Fruit fly (Drosophila melanogaster) whole organism, adult: ENCODE data around the gene meep.

ENCODE experiments used
- CG11617 ChIP-seq: fragments of 200-800 bp; sonication (Bioruptor generic); optimal IDR thresholded peaks from 2 replicates; lab custom pipeline; 2017; ENCODE audit warnings: mild to moderate bottlenecking, missing biosample characterization, missing genetic modification reagents, missing genetic modification characterization
- CG12768 ChIP-seq: fragments of 200-800 bp; sonication (Bioruptor generic); optimal IDR thresholded peaks from 2 replicates; lab custom pipeline; 2017; ENCODE audit warnings: missing biosample characterization, missing genetic modification characterization, mild to moderate bottlenecking, moderate library complexity, missing genetic modification reagents
- CG14711 ChIP-seq: fragments of 200-800 bp; sonication (Bioruptor generic); optimal IDR thresholded peaks from 2 replicates; lab custom pipeline; 2018; ENCODE audit warnings: missing biosample characterization, mild to moderate bottlenecking, missing genetic modification characterization, moderate library complexity
- CG1620 ChIP-seq: fragments of 200-800 bp; sonication (Bioruptor generic); optimal IDR thresholded peaks from 2 replicates; lab custom pipeline; 2016; ENCODE audit warnings: missing biosample characterization, missing genetic modification characterization
- CG33017 ChIP-seq: fragments of 200-800 bp; sonication (Bioruptor generic); optimal IDR thresholded peaks from 2 replicates; lab custom pipeline; 2018; ENCODE audit warnings: missing biosample characterization, mild to moderate bottlenecking, missing genetic modification characterization, moderate library complexity
- CG5204 ChIP-seq: fragments of 200-800 bp; sonication (Bioruptor generic); optimal IDR thresholded peaks from 2 replicates; lab custom pipeline; 2016; ENCODE audit warnings: missing biosample characterization, missing genetic modification characterization
- CG7045 ChIP-seq: fragments of 200-800 bp; sonication (Bioruptor generic); optimal IDR thresholded peaks from 2 replicates; lab custom pipeline; 2017; ENCODE audit warnings: missing biosample characterization, mild to moderate bottlenecking, missing genetic modification characterization
- CG7101 ChIP-seq: fragments of 200-800 bp; sonication (Bioruptor generic); optimal IDR thresholded peaks from 2 replicates; lab custom pipeline; 2018; ENCODE audit warnings: missing biosample characterization, mild to moderate bottlenecking, missing genetic modification characterization, moderate library complexity
- Clk ChIP-seq: fragments of 200-800 bp; sonication (Bioruptor generic); optimal IDR thresholded peaks from 2 replicates; lab custom pipeline; 2017; ENCODE audit warnings: missing biosample characterization, missing genetic modification characterization
- Crg-1 ChIP-seq: fragments of 200-800 bp; sonication (Bioruptor generic); optimal IDR thresholded peaks from 2 replicates; lab custom pipeline; 2016; ENCODE audit warnings: missing biosample characterization, missing genetic modification characterization
- Hr96 ChIP-seq: fragments of 200-800 bp; sonication (Bioruptor generic); optimal IDR thresholded peaks from 2 replicates; lab custom pipeline; 2016; ENCODE audit warnings: missing biosample characterization, missing genetic modification characterization
- Mnt ChIP-seq: fragments of 200-800 bp; sonication (Bioruptor generic); optimal IDR thresholded peaks from 2 replicates; lab custom pipeline; 2016; ENCODE audit warnings: missing biosample characterization, mild to moderate bottlenecking, missing genetic modification characterization
- bab1 ChIP-seq: fragments of 200-800 bp; sonication (Bioruptor generic); optimal IDR thresholded peaks from 3 replicates; lab custom pipeline; 2019; ENCODE audit warnings: missing biosample characterization, mild to moderate bottlenecking, missing genetic modification characterization, moderate library complexity
- cic ChIP-seq: fragments of 200-800 bp; sonication (Bioruptor generic); optimal IDR thresholded peaks from 2 replicates; lab custom pipeline; 2017; ENCODE audit warnings: missing biosample characterization, mild to moderate bottlenecking, missing genetic modification characterization, moderate library complexity
- cnc ChIP-seq, 2 experiments: fragments of >200 bp; optimal IDR thresholded peaks; 2 replicates each; lab custom pipeline; 2017
- kay ChIP-seq: fragments of 200-800 bp; sonication (Bioruptor generic); peaks from one replicate; lab custom pipeline; 2016; ENCODE audit warnings: missing biosample characterization, missing genetic modification characterization, borderline replicate concordance
- ovo ChIP-seq: fragments of 200-800 bp; sonication (Bioruptor generic); optimal IDR thresholded peaks from 2 replicates; lab custom pipeline; 2016; ENCODE audit warnings: missing biosample characterization, missing genetic modification characterization
- pad ChIP-seq: fragments of 200-800 bp; sonication (Bioruptor generic); optimal IDR thresholded peaks from 3 replicates; lab custom pipeline; 2017; ENCODE audit warnings: missing biosample characterization, missing genetic modification characterization, mild to moderate bottlenecking, moderate library complexity, missing genetic modification reagents
- tj ChIP-seq: fragments of 200-800 bp; sonication (Bioruptor generic); optimal IDR thresholded peaks from 3 replicates; lab custom pipeline; 2017; ENCODE audit warnings: missing biosample characterization, mild to moderate bottlenecking, missing genetic modification characterization, moderate library complexity
- toe ChIP-seq: fragments of 200-800 bp; sonication (Bioruptor generic); optimal IDR thresholded peaks from 2 replicates; lab custom pipeline; 2016; ENCODE audit warnings: missing biosample characterization, missing genetic modification characterization

The meep gene

DNA sequence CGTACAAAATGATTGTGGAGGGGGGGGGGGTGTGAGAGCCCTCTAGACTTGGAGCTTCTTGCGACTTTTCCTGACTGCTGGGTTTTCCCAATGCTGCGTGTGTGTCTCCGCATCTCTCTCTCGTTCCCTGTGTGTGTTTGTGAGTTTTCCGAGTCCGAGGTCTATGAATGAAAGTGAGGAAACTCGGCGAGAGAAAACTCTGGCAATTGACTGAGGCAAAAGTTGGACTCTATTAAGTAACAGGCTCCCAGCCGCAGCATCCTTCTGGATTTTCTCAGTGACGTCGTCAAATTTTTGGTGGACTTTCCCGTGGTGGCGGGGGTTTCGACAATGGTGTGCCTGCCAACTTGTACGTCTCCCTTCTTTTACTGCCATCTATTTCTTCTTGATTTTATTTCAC is 32.2 kb downstream of the meep start:
- TF ChIP-seq bab1 (no peak), CG14711 (tag; lab: Kevin White, UChicago) (no peak), CG12768 (GFP tag; lab: Kevin White, UChicago) (no peak), toe (GFP tag; lab: Kevin White, UChicago) (no peak), Hr96 (no peak), Mnt (no peak), ovo (GFP tag; lab: Kevin White, UChicago) (no peak), cnc (optimal IDR thresholded peaks at IDR 0.05; lab: Kevin White, UChicago) (no peak), tj (GFP tag; lab: Kevin White, UChicago) (no peak), pad (GFP tag; lab: Kevin White, UChicago) (no peak), CG7101 (no peak), Crg-1 (GFP tag; lab: Kevin White, UChicago) (no peak), CG5204 (GFP tag; lab: Kevin White, UChicago) (no peak), CG11617 (GFP tag; lab: Kevin White, UChicago) (no peak), CG7045 (no peak), CG33017 (tag; lab: Kevin White, UChicago) (no peak)

DNA sequence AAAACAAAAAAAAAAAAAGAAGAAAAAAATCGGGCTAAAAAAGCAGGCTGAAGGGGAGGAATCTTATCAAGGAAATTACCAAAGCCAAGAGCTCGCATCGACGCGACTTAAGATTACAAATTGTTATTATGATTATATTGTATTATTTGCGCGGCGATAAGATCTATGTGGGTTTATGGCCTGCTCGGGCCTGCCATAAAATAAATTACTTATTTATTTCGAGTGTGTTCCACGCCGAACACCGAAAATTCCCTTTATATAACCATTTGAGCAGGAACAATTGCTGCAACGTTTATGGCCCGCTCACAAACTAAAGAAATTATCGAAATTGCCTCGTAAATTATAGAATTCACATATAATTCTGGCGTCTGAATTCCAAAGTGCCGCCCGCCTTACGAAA is 33.2 kb downstream of the meep start:
- TF ChIP-seq bab1, result no peak
- TF ChIP-seq CG7045, result peak; percentile 8
- TF ChIP-seq cic (GFP tag; lab: Kevin White, UChicago), result peak; percentile 27

DNA sequence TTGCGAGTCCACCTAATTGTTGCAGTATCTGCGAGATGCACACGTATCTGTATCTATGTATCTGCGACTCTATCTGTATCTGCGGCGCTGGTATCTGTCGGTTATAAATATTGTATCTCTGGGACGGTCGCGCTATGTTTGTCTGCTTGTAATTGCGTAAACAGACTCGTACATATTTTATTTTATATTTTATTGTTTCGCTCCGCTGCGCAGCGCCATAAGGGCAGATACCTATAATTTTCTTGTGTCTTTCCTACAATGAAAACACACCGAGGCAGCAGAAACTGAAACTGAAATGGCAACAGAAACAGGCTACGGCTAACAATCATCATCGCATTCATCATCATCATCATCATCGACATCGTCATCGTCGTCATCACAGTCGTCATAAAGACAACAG is 34.4 kb downstream of the meep start:
- no peak for TF ChIP-seq cnc (optimal IDR thresholded peaks at IDR 0.05; lab: Kevin White, UChicago)
- no peak for TF ChIP-seq Clk (GFP tag; lab: Kevin White, UChicago)
- no peak for TF ChIP-seq CG33017 (tag; lab: Kevin White, UChicago)
- TF ChIP-seq CG14711 (tag; lab: Kevin White, UChicago), result no peak
- no peak for TF ChIP-seq toe (GFP tag; lab: Kevin White, UChicago)
- TF ChIP-seq CG7045, result no peak
- TF ChIP-seq pad (GFP tag; lab: Kevin White, UChicago), result no peak
- TF ChIP-seq Mnt, result no peak
- TF ChIP-seq ovo (GFP tag; lab: Kevin White, UChicago), result no peak
- no peak for TF ChIP-seq CG11617 (GFP tag; lab: Kevin White, UChicago)
- no peak for TF ChIP-seq CG5204 (GFP tag; lab: Kevin White, UChicago)
- TF ChIP-seq kay (GFP tag; lab: Kevin White, UChicago), result no peak
- no peak for TF ChIP-seq cic (GFP tag; lab: Kevin White, UChicago)
- no peak for TF ChIP-seq Crg-1 (GFP tag; lab: Kevin White, UChicago)
- no peak for TF ChIP-seq bab1
- no peak for TF ChIP-seq tj (GFP tag; lab: Kevin White, UChicago)

DNA sequence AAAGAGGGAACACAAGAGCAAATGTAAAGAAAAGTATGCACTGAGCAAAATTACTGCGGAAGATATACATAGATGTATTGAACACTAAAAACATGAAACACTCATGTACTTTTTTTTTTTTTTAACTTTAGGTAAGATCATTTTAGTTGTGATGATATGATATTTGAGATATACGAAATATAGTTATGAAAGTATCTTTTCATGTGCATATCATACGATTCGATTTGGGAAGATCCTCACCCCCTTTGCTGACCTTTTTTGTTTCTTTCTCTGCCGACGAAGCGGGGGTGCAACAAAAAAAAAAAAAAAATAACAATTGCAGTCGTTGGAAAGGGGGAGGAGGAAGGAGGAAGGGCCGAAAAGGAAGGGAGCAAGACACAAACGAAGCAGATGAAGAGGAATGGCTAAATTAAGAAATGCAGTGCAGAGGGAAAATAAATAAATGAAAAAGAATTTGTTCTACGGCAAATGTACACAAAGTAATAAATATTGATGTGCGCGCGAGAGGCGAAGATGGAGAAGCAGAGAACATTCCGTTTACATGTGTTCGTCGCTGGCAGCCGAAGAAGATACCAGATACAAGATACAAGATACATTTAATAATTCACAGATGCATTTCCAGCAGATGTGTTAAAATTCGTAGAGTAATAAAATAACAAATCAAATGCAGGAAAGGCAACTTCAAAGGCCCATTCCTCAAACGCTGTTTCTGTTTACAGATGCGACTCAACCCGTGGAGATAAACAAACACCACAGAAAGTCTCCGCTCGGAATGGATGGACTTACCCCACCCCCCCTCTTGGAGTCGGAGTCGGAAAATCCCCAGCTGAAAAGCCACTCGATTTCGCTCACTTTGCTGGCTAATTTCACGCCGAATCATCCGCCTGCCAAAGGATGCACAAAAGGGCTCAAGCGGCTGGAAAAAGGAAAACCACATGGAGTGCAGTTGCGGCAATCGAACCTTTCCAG is 35.6 kb downstream of the meep start:
- no peak for TF ChIP-seq Crg-1 (GFP tag; lab: Kevin White, UChicago)
- no peak for TF ChIP-seq CG14711 (tag; lab: Kevin White, UChicago)
- TF ChIP-seq pad (GFP tag; lab: Kevin White, UChicago), result no peak
- no peak for TF ChIP-seq Mnt
- TF ChIP-seq ovo (GFP tag; lab: Kevin White, UChicago), result no peak
- no peak for TF ChIP-seq CG33017 (tag; lab: Kevin White, UChicago)
- TF ChIP-seq Hr96, result no peak
- no peak for TF ChIP-seq kay (GFP tag; lab: Kevin White, UChicago)
- TF ChIP-seq Clk (GFP tag; lab: Kevin White, UChicago), result no peak
- no peak for TF ChIP-seq cic (GFP tag; lab: Kevin White, UChicago)
- no peak for TF ChIP-seq CG5204 (GFP tag; lab: Kevin White, UChicago)
- no peak for TF ChIP-seq CG12768 (GFP tag; lab: Kevin White, UChicago)
- TF ChIP-seq CG1620 (GFP tag; lab: Kevin White, UChicago), result no peak
- no peak for TF ChIP-seq CG7045
- TF ChIP-seq CG11617 (GFP tag; lab: Kevin White, UChicago), result no peak
- TF ChIP-seq CG7101, result no peak

DNA sequence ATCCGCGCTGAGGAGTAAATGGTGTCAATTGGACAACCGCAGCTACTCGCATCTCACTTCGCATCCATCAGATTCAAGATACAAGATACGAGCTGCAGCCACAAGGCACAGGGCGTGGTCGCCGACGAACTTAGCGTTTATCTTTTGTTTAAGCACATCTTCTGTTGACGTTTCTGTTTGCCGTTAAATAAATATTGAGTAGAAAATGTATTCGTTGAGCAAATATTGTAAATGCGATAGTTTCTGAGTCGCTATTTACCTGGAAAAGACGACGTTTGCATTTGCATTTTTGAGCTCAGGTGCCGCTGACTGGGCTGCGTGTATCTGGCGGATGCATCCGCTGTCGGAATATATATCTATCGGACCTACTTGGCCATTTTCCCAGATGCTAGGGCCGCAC is 36.6 kb downstream of the meep start:
- TF ChIP-seq CG33017 (tag; lab: Kevin White, UChicago) (peak; percentile 63), cic (GFP tag; lab: Kevin White, UChicago) (peak; percentile 85), Clk (GFP tag; lab: Kevin White, UChicago) (peak; percentile 46), CG7045 (peak; percentile 86), pad (GFP tag; lab: Kevin White, UChicago) (peak; percentile 61), bab1 (no peak), CG5204 (GFP tag; lab: Kevin White, UChicago) (no peak), CG11617 (GFP tag; lab: Kevin White, UChicago) (peak; percentile 66), CG7101 (peak; percentile 87), Hr96 (peak; percentile 46), CG14711 (tag; lab: Kevin White, UChicago) (peak; percentile 72), ovo (GFP tag; lab: Kevin White, UChicago) (peak; percentile 86), cnc (optimal IDR thresholded peaks at IDR 0.05; lab: Kevin White, UChicago) (no peak), CG1620 (GFP tag; lab: Kevin White, UChicago) (peak; percentile 58), tj (GFP tag; lab: Kevin White, UChicago) (no peak), kay (GFP tag; lab: Kevin White, UChicago) (no peak), CG12768 (GFP tag; lab: Kevin White, UChicago) (peak; percentile 86), toe (GFP tag; lab: Kevin White, UChicago) (peak; percentile 48), Crg-1 (GFP tag; lab: Kevin White, UChicago) (peak; percentile 91), Mnt (peak; percentile 41)
